Worm (Caenorhabditis elegans): ENCODE data around the gene obr-3.

Gene obr-3

DNA sequence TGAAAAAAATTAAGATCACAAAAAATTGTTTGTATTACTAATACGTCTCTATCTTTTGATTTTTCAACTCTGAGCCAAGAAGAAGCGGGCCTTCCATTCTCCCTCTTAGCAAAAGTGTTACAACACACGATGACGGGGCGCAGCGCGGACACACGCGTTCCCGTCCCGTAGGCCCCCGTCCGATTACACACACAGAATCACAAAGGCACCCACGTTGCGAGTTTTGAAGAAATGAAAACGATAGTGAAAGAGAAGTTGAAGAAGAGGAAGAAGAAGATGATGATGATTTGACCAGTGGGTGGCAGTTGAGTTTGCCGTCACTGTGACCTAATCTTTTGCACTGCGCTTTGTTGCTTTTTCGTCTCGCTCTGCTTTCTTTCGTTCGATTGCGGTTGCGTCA, 36.4 kb upstream of the obr-3 start:
- no peak for TF ChIP-seq sem-4 (tag; optimal IDR thresholded peaks at IDR 0.05)
- TF ChIP-seq alr-1 (tag; optimal IDR thresholded peaks at IDR 0.05), result no peak
- no peak for TF ChIP-seq elt-1 (tag; optimal IDR thresholded peaks at IDR 0.05)
- peak; percentile 24 for TF ChIP-seq fos-1 (tag; optimal IDR thresholded peaks at IDR 0.05)
- TF ChIP-seq egl-27 (tag; optimal IDR thresholded peaks at IDR 0.05), result no peak
- TF ChIP-seq ceh-82 (tag; optimal IDR thresholded peaks at IDR 0.05), result no peak
- TF ChIP-seq snpc-4 (tag; optimal IDR thresholded peaks at IDR 0.05), result no peak
- no peak for TF ChIP-seq aly-2 (tag; optimal IDR thresholded peaks at IDR 0.05)
- TF ChIP-seq lin-39 (tag; optimal IDR thresholded peaks at IDR 0.05), result no peak
- peak; percentile 45 for TF ChIP-seq F13H6.1 (tag; optimal IDR thresholded peaks at IDR 0.05)
- peak; percentile 8 for TF ChIP-seq nhr-129 (tag; optimal IDR thresholded peaks at IDR 0.05)
- no peak for TF ChIP-seq unc-39 (tag; optimal IDR thresholded peaks at IDR 0.05)
- TF ChIP-seq lin-13 (GFP tag; optimal IDR thresholded peaks at IDR 0.05), result no peak

DNA sequence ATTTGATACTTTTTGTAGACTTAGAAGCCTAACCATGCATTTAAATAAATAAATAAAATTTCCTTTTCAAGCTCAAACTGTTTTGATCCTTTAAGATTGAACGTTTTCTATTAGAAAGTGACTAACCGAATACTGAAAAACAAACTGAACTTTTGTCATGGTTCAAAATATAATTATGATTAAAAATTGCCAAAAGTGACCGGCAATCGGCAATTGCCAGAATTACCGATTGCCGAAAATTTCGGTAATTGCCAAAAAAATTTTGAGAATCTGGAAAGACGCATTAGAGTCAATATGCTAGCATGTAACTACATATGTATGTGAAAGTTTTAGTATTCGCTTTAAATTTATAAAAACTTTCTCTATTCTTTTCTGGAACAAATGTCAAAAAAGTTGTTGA, 34.0 kb upstream of the obr-3 start, which contains the start of gene M03B6.5:
Gene M03B6.5, plus strand, starts transcription at position 301 of the 400 bp plus-strand sequence.
- TF ChIP-seq nhr-21 (tag; optimal IDR thresholded peaks at IDR 0.05) (no peak), lin-13 (GFP tag; optimal IDR thresholded peaks at IDR 0.05) (no peak)

ce11 chrX:13841277-13841676, 31.6 kb upstream of the obr-3 start, which contains the start of gene M03B6.1:
Gene M03B6.1, plus strand, starts transcription at chrX:13841610.
- TF ChIP-seq lin-13 (GFP tag; optimal IDR thresholded peaks at IDR 0.05), result no peak
- TF ChIP-seq mab-5 (tag; optimal IDR thresholded peaks at IDR 0.05), result no peak
- peak; percentile 24 for TF ChIP-seq sma-9 (GFP tag; optimal IDR thresholded peaks at IDR 0.05)
- no peak for TF ChIP-seq sma-9 (tag; optimal IDR thresholded peaks at IDR 0.05)

ce11 chrX:13840336-13840735, 30.7 kb upstream of the obr-3 start:
- no peak for TF ChIP-seq sem-4 (tag; optimal IDR thresholded peaks at IDR 0.05)
- TF ChIP-seq ZK546.5 (tag; optimal IDR thresholded peaks at IDR 0.05), result no peak
- TF ChIP-seq mab-5 (tag; optimal IDR thresholded peaks at IDR 0.05), result no peak
- no peak for TF ChIP-seq sma-9 (GFP tag; optimal IDR thresholded peaks at IDR 0.05)
- TF ChIP-seq sma-9 (tag; optimal IDR thresholded peaks at IDR 0.05), result no peak
- TF ChIP-seq lin-39 (tag; optimal IDR thresholded peaks at IDR 0.05), result no peak
- TF ChIP-seq lsy-2 (tag; optimal IDR thresholded peaks at IDR 0.05), result no peak
- TF ChIP-seq Y55F3AM.14 (GFP tag; optimal IDR thresholded peaks at IDR 0.05), result no peak
- TF ChIP-seq C34F6.9 (tag; optimal IDR thresholded peaks at IDR 0.05), result no peak
- no peak for TF ChIP-seq egl-27 (tag; optimal IDR thresholded peaks at IDR 0.05)
- TF ChIP-seq skn-1 (tag; optimal IDR thresholded peaks at IDR 0.05), result no peak
- no peak for TF ChIP-seq ama-1 (optimal IDR thresholded peaks at IDR 0.05)
- no peak for TF ChIP-seq dmd-4 (tag; optimal IDR thresholded peaks at IDR 0.05)
- no peak for TF ChIP-seq lin-13 (GFP tag; optimal IDR thresholded peaks at IDR 0.05)
- no peak for TF ChIP-seq nhr-10 (tag; optimal IDR thresholded peaks at IDR 0.05)
- no peak for TF ChIP-seq peb-1 (tag; optimal IDR thresholded peaks at IDR 0.05)
- no peak for TF ChIP-seq aly-2 (tag; optimal IDR thresholded peaks at IDR 0.05)
- TF ChIP-seq unc-55 (GFP tag; optimal IDR thresholded peaks at IDR 0.05), result no peak
- TF ChIP-seq ceh-82 (tag; optimal IDR thresholded peaks at IDR 0.05), result no peak
- TF ChIP-seq elt-3 (tag; optimal IDR thresholded peaks at IDR 0.05), result no peak

DNA sequence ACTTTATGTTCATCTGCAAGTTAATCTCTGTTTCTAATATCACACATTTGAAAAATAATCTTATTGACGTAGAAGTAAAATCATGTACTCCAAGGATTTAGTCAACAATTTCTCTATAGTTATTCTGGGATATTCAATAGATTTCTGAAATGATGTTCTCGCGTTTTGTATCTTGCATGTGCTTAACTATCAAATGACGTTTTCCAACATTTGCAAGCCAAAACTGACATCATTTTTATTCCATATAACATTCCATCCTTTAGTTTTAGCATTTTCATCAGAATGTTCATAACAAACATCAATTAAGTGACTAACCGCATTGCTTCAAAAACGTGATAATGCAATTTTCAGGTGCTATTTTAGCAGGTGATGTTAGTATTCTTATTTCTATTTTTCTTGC, 28.3 kb upstream of the obr-3 start:
- TF ChIP-seq crh-2 (tag; optimal IDR thresholded peaks at IDR 0.05) (no peak), gmeb-1 (tag; optimal IDR thresholded peaks at IDR 0.05) (no peak), sem-4 (tag; optimal IDR thresholded peaks at IDR 0.05) (no peak), nhr-6 (tag; optimal IDR thresholded peaks at IDR 0.05) (no peak), blmp-1 (tag; optimal IDR thresholded peaks at IDR 0.05; ENCODE audit: insufficient read depth) (no peak), lin-13 (GFP tag; optimal IDR thresholded peaks at IDR 0.05) (no peak), elt-1 (tag; optimal IDR thresholded peaks at IDR 0.05) (no peak), nhr-11 (tag; optimal IDR thresholded peaks at IDR 0.05) (no peak), alr-1 (tag; optimal IDR thresholded peaks at IDR 0.05) (no peak), dmd-4 (tag; optimal IDR thresholded peaks at IDR 0.05) (no peak), nhr-23 (tag; optimal IDR thresholded peaks at IDR 0.05) (no peak), ceh-16 (tag; optimal IDR thresholded peaks at IDR 0.05) (no peak), sma-9 (GFP tag; optimal IDR thresholded peaks at IDR 0.05) (no peak), sma-9 (tag; optimal IDR thresholded peaks at IDR 0.05) (no peak), lin-11 (tag; optimal IDR thresholded peaks at IDR 0.05) (no peak), fos-1 (tag; optimal IDR thresholded peaks at IDR 0.05) (no peak)
